Worm (Caenorhabditis elegans) whole organism, young adult: ENCODE data around the gene aldo-1.

Source experiments
- B0261.1 ChIP-seq: sonication (generic microtip); optimal IDR thresholded peaks from 2 replicates; lab custom pipeline; 2016; ENCODE audit warnings: mild to moderate bottlenecking, missing genetic modification characterization, moderate library complexity, missing compliant biosample characterization
- B0336.3 ChIP-seq: fragments of 200-800 bp; sonication (Bioruptor generic); IDR thresholded peaks from 2 replicates; pipeline ENCODE4 v1.3.6; 2022; ENCODE audit warnings: missing genetic modification characterization, missing compliant biosample characterization
- C17E4.6 ChIP-seq: fragments of 200-800 bp; sonication (Bioruptor generic); IDR thresholded peaks from 2 replicates; pipeline ENCODE4 v1.3.6; 2022; ENCODE audit warnings: missing genetic modification reagents, missing genetic modification characterization, missing compliant biosample characterization
- F22D6.2 ChIP-seq: sonication (generic microtip); optimal IDR thresholded peaks from 2 replicates; lab custom pipeline; 2016; ENCODE audit warnings: mild to moderate bottlenecking, missing genetic modification characterization, missing compliant biosample characterization
- F23B12.7 ChIP-seq: sonication (generic microtip); optimal IDR thresholded peaks from 2 replicates; lab custom pipeline; 2017; ENCODE audit warnings: missing genetic modification characterization, mild to moderate bottlenecking, missing compliant biosample characterization, antibody characterized with exemption, moderate library complexity; ENCODE audit not compliant: insufficient read depth
- F33H1.4 ChIP-seq: fragments of 200-800 bp; sonication (Bioruptor generic); IDR thresholded peaks from 2 replicates; pipeline ENCODE4 v1.3.6; 2022; ENCODE audit warnings: missing genetic modification reagents, missing genetic modification characterization, missing compliant biosample characterization
- F37B4.10 ChIP-seq: fragments of 200-800 bp; sonication (Bioruptor generic); IDR thresholded peaks from 2 replicates; pipeline ENCODE4 v1.3.6; 2022; ENCODE audit warnings: missing genetic modification characterization, missing compliant biosample characterization
- F39B2.1 ChIP-seq: fragments of 200-800 bp; sonication (Bioruptor generic); IDR thresholded peaks from 2 replicates; pipeline ENCODE4 v1.3.6; 2022; ENCODE audit warnings: missing genetic modification reagents, missing genetic modification characterization, missing compliant biosample characterization
- F55B11.4 ChIP-seq: sonication (generic microtip); optimal IDR thresholded peaks from 2 replicates; lab custom pipeline; 2016; ENCODE audit warnings: missing compliant biosample characterization, missing genetic modification characterization, borderline replicate concordance; ENCODE audit not compliant: insufficient read depth
- K12H6.12 ChIP-seq: fragments of 200-800 bp; sonication (Bioruptor generic); optimal IDR thresholded peaks from 2 replicates; lab custom pipeline; 2018; ENCODE audit warnings: mild to moderate bottlenecking, missing genetic modification characterization, missing compliant biosample characterization
- Y56A3A.18 ChIP-seq: fragments of 200-800 bp; sonication (Bioruptor generic); IDR thresholded peaks from 2 replicates; pipeline ENCODE4 v1.3.6; 2022; ENCODE audit warnings: missing genetic modification reagents, missing genetic modification characterization, missing compliant biosample characterization
- ama-1 ChIP-seq, 3 experiments: fragments of 150-350 bp in 1 of 3; sonication (generic microtip) in 2 of 3; optimal IDR thresholded peaks; 2 replicates each; lab custom pipeline; 2014 to 2018; ENCODE audit warnings: missing biosample characterization in 2 of 3, missing genetic modification characterization in 2 of 3, missing genetic modification reagents in 2 of 3
- atf-7 ChIP-seq: sonication (generic microtip); optimal IDR thresholded peaks from 2 replicates; lab custom pipeline; 2017; ENCODE audit warnings: mild to moderate bottlenecking, missing genetic modification characterization, missing compliant biosample characterization
- athp-1 ChIP-seq: sonication (generic microtip); optimal IDR thresholded peaks from 2 replicates; lab custom pipeline; 2017; ENCODE audit warnings: mild to moderate bottlenecking, missing genetic modification characterization, missing compliant biosample characterization
- attf-5 ChIP-seq: fragments of 200-800 bp; sonication (Bioruptor generic); optimal IDR thresholded peaks from 2 replicates; lab custom pipeline; 2018; ENCODE audit warnings: mild to moderate bottlenecking, missing genetic modification characterization, missing compliant biosample characterization
- ccch-3 ChIP-seq: fragments of 200-800 bp; sonication (Bioruptor generic); optimal IDR thresholded peaks from 2 replicates; lab custom pipeline; 2018; ENCODE audit warnings: mild to moderate bottlenecking, missing genetic modification characterization, missing compliant biosample characterization
- cebp-1 ChIP-seq, 2 experiments: fragments of 200-800 bp in 1 of 2; sonication (Bioruptor generic) in 1 of 2; sonication (generic microtip) in 1 of 2; IDR thresholded peaks in 1 of 2; optimal IDR thresholded peaks in 1 of 2; 2 replicates each; pipeline versions ENCODE4 v1.3.6 to Lab custom; 2017 to 2022; ENCODE audit warnings: missing compliant biosample characterization in 2 of 2, missing genetic modification characterization in 2 of 2, mild to moderate bottlenecking in 1 of 2, missing genetic modification reagents in 1 of 2, moderate library complexity in 1 of 2
- ceh-40 ChIP-seq: fragments of 200-800 bp; sonication (Bioruptor generic); IDR thresholded peaks from 2 replicates; pipeline ENCODE4 v1.3.6; 2022; ENCODE audit warnings: missing genetic modification characterization, missing compliant biosample characterization
- ceh-79 ChIP-seq: sonication (generic microtip); optimal IDR thresholded peaks from 2 replicates; lab custom pipeline; 2017; ENCODE audit warnings: mild to moderate bottlenecking, missing genetic modification characterization, missing compliant biosample characterization
- chd-7 ChIP-seq: sonication (generic microtip); optimal IDR thresholded peaks from 2 replicates; lab custom pipeline; 2016; ENCODE audit warnings: mild to moderate bottlenecking, missing genetic modification characterization, moderate library complexity, missing compliant biosample characterization
- die-1 ChIP-seq: sonication (generic microtip); optimal IDR thresholded peaks from 2 replicates; lab custom pipeline; 2016; ENCODE audit warnings: missing genotype, mild to moderate bottlenecking, missing genetic modification characterization, missing compliant biosample characterization
- dox-1 ChIP-seq: fragments of 200-800 bp; sonication (Bioruptor generic); IDR thresholded peaks from 2 replicates; pipeline ENCODE4 v1.3.6; 2022; ENCODE audit warnings: missing genetic modification reagents, missing genetic modification characterization, missing compliant biosample characterization
- egrh-3 ChIP-seq: fragments of 200-800 bp; sonication (Bioruptor generic); IDR thresholded peaks from 2 replicates; pipeline ENCODE4 v1.3.6; 2022; ENCODE audit warnings: missing genetic modification reagents, missing genetic modification characterization, missing compliant biosample characterization
- ets-4 ChIP-seq: fragments of 200-800 bp; sonication (Bioruptor generic); optimal IDR thresholded peaks from 2 replicates; lab custom pipeline; 2018; ENCODE audit warnings: mild to moderate bottlenecking, missing genetic modification characterization, missing compliant biosample characterization
- him-1 ChIP-seq: sonication (generic microtip); optimal IDR thresholded peaks from 2 replicates; lab custom pipeline; 2016; ENCODE audit warnings: missing genotype, missing genetic modification reagents, missing genetic modification characterization, missing compliant biosample characterization
- hmg-1.2 ChIP-seq: fragments of 200-800 bp; sonication (Bioruptor generic); IDR thresholded peaks from 2 replicates; pipeline ENCODE4 v1.3.6; 2022; ENCODE audit warnings: missing genetic modification reagents, missing genetic modification characterization, missing compliant biosample characterization
- lag-1 ChIP-seq: fragments of 200-800 bp; sonication (Bioruptor generic); IDR thresholded peaks from 2 replicates; pipeline ENCODE4 v1.3.6; 2022; ENCODE audit warnings: missing genetic modification reagents, missing genetic modification characterization, missing compliant biosample characterization
- let-526 ChIP-seq: fragments of 200-800 bp; sonication (Bioruptor generic); IDR thresholded peaks from 2 replicates; pipeline ENCODE4 v1.3.6; 2022; ENCODE audit warnings: missing genetic modification reagents, missing genetic modification characterization, missing compliant biosample characterization
- let-607 ChIP-seq, 2 experiments: fragments of 200-800 bp in 1 of 2; sonication (Bioruptor generic) in 1 of 2; sonication (generic microtip) in 1 of 2; optimal IDR thresholded peaks; 2 replicates each; lab custom pipeline; 2016 to 2018; ENCODE audit warnings: mild to moderate bottlenecking in 2 of 2, missing compliant biosample characterization in 2 of 2, missing genetic modification characterization in 2 of 2, moderate library complexity in 2 of 2, missing genotype in 1 of 2
- lir-1 ChIP-seq: fragments of 200-800 bp; sonication (Bioruptor generic); conservative IDR thresholded peaks from 2 replicates; pipeline ENCODE4 v1.3.6; 2022; ENCODE audit warnings: missing genetic modification reagents, missing genetic modification characterization, missing compliant biosample characterization
- lsl-1 ChIP-seq: fragments of 200-800 bp; sonication (Bioruptor generic); optimal IDR thresholded peaks from 2 replicates; lab custom pipeline; 2018; ENCODE audit warnings: mild to moderate bottlenecking, missing genetic modification characterization, moderate library complexity, missing compliant biosample characterization
- mel-28 ChIP-seq: sonication (generic microtip); optimal IDR thresholded peaks from 2 replicates; lab custom pipeline; 2016; ENCODE audit warnings: borderline replicate concordance, mild to moderate bottlenecking, missing genetic modification characterization, missing compliant biosample characterization
- nfya-1 ChIP-seq: sonication (generic microtip); optimal IDR thresholded peaks from 2 replicates; lab custom pipeline; 2017; ENCODE audit warnings: antibody characterized with exemption, missing compliant biosample characterization, missing genetic modification characterization, borderline replicate concordance; ENCODE audit not compliant: insufficient read depth
- nhr-27 ChIP-seq: fragments of 200-800 bp; sonication (Bioruptor generic); optimal IDR thresholded peaks from 2 replicates; lab custom pipeline; 2018; ENCODE audit warnings: mild to moderate bottlenecking, missing genetic modification characterization, moderate library complexity, missing compliant biosample characterization
- nhr-80 ChIP-seq: sonication (generic microtip); optimal IDR thresholded peaks from 2 replicates; lab custom pipeline; 2016; ENCODE audit warnings: missing genetic modification characterization, missing compliant biosample characterization
- nhr-90 ChIP-seq: sonication (generic microtip); optimal IDR thresholded peaks from 2 replicates; lab custom pipeline; 2016; ENCODE audit warnings: missing genotype, mild to moderate bottlenecking, missing genetic modification characterization, missing compliant biosample characterization
- pbrm-1 ChIP-seq: fragments of 200-800 bp; sonication (Bioruptor generic); IDR thresholded peaks from 2 replicates; pipeline ENCODE4 v1.3.6; 2022; ENCODE audit warnings: missing genetic modification reagents, missing genetic modification characterization, missing compliant biosample characterization
- rcor-1 ChIP-seq: fragments of 200-800 bp; sonication (Bioruptor generic); IDR thresholded peaks from 2 replicates; pipeline ENCODE4 v1.3.6; 2022; ENCODE audit warnings: missing genetic modification reagents, missing genetic modification characterization, missing compliant biosample characterization
- repo-1 ChIP-seq: sonication (generic microtip); optimal IDR thresholded peaks from 2 replicates; lab custom pipeline; 2017; ENCODE audit warnings: mild to moderate bottlenecking, missing genetic modification characterization, missing compliant biosample characterization
- sea-2 ChIP-seq: fragments of 200-800 bp; sonication (Bioruptor generic); IDR thresholded peaks from 2 replicates; pipeline ENCODE4 v1.3.6; 2022; ENCODE audit warnings: missing genetic modification characterization, missing compliant biosample characterization
- snpc-3.4 ChIP-seq: sonication (generic microtip); optimal IDR thresholded peaks from 2 replicates; lab custom pipeline; 2017; ENCODE audit warnings: missing genetic modification characterization, mild to moderate bottlenecking, missing compliant biosample characterization, antibody characterized with exemption, moderate library complexity, missing genotype, missing genetic modification reagents
- somi-1 ChIP-seq: fragments of 200-800 bp; sonication (Bioruptor generic); optimal IDR thresholded peaks from 2 replicates; lab custom pipeline; 2018; ENCODE audit warnings: mild to moderate bottlenecking, missing genetic modification characterization, missing compliant biosample characterization
- tbp1 ChIP-seq: fragments of 200-800 bp; sonication (Bioruptor generic); optimal IDR thresholded peaks from 2 replicates; lab custom pipeline; 2018; ENCODE audit warnings: mild to moderate bottlenecking, missing genetic modification characterization, missing compliant biosample characterization
- unc-130 ChIP-seq: sonication (generic microtip); optimal IDR thresholded peaks from 2 replicates; lab custom pipeline; 2016; ENCODE audit warnings: missing genetic modification reagents, missing genetic modification characterization, missing compliant biosample characterization
- zfh-2 ChIP-seq: fragments of 200-800 bp; sonication (Bioruptor generic); conservative IDR thresholded peaks from 2 replicates; pipeline ENCODE4 v1.3.6; 2022; ENCODE audit warnings: missing genetic modification reagents, missing genetic modification characterization, missing compliant biosample characterization
- zim-3 ChIP-seq: sonication (generic microtip); optimal IDR thresholded peaks from 2 replicates; lab custom pipeline; 2017; ENCODE audit warnings: mild to moderate bottlenecking, missing genetic modification characterization, moderate library complexity, missing compliant biosample characterization
- ztf-25 ChIP-seq: fragments of 200-800 bp; sonication (Bioruptor generic); IDR thresholded peaks from 2 replicates; pipeline ENCODE4 v1.3.6; 2022; ENCODE audit warnings: missing genetic modification reagents, missing genetic modification characterization, missing compliant biosample characterization
- ztf-26 ChIP-seq: sonication (generic microtip); optimal IDR thresholded peaks from 2 replicates; lab custom pipeline; 2017; ENCODE audit warnings: missing genetic modification characterization, missing compliant biosample characterization
- ztf-3 ChIP-seq: fragments of 200-800 bp; sonication (Bioruptor generic); optimal IDR thresholded peaks from 2 replicates; lab custom pipeline; 2018; ENCODE audit warnings: mild to moderate bottlenecking, missing genetic modification characterization, missing compliant biosample characterization

Gene aldo-1

ce11 chrIII:13546537-13546936 lies 18.2 kb downstream of the aldo-1 start, which contains the start of gene Y76A2B.4 (continued):
- TF ChIP-seq F23B12.7 (no peak), B0261.1 (no peak), cebp-1 (GFP tag; IDR thresholded peaks at IDR 0.05; lab: Robert Waterston, UW) (no peak), cebp-1 (tag; optimal IDR thresholded peaks at IDR 0.05; lab: Kevin White, UChicago) (peak; percentile 8), ztf-3 (GFP tag; lab: Kevin White, UChicago) (peak; percentile 41), ama-1 (optimal IDR thresholded peaks at IDR 0.05; lab: Kevin White, UChicago) (peak; percentile 13), ama-1 (GFP tag; optimal IDR thresholded peaks at IDR 0.05; lab: Kevin White, UChicago) (no peak), unc-130 (no peak), lsl-1 (GFP tag; lab: Kevin White, UChicago) (no peak), egrh-3 (no peak), sea-2 (no peak), atf-7 (tag; lab: Kevin White, UChicago) (peak; percentile 22), ceh-40 (GFP tag; lab: Robert Waterston, UW) (no peak), F22D6.2 (tag; lab: Kevin White, UChicago) (no peak), F37B4.10 (GFP tag; lab: Robert Waterston, UW) (no peak), lir-1 (no peak), Y56A3A.18 (GFP tag; lab: Robert Waterston, UW) (peak; percentile 32; the same call in 1 of the 2 replicates), zim-3 (tag; lab: Kevin White, UChicago) (peak; percentile 18), let-526 (GFP tag; lab: Robert Waterston, UW) (no peak), lag-1 (no peak), nhr-27 (tag; lab: Kevin White, UChicago) (no peak), F55B11.4 (no peak), nhr-90 (tag; lab: Kevin White, UChicago) (no peak), ztf-26 (tag; lab: Kevin White, UChicago) (peak; percentile 1), B0336.3 (GFP tag; lab: Robert Waterston, UW) (peak; percentile 48; the same call in 1 of the 2 replicates), ztf-25 (0 out of 2 replicates have a peak, but pooled peaks have one; percentile 47), ccch-3 (GFP tag; lab: Kevin White, UChicago) (no peak), him-1 (tag; lab: Kevin White, UChicago) (no peak), somi-1 (no peak), die-1 (tag; lab: Kevin White, UChicago) (no peak), hmg-1.2 (GFP tag; lab: Robert Waterston, UW) (no peak), nfya-1 (tag; lab: Kevin White, UChicago) (no peak), K12H6.12 (tag; lab: Kevin White, UChicago) (no peak), rcor-1 (no peak), F39B2.1 (GFP tag; lab: Robert Waterston, UW) (no peak), athp-1 (tag; lab: Kevin White, UChicago) (no peak), dox-1 (GFP tag; lab: Robert Waterston, UW) (0 out of 2 replicates have a peak, but pooled peaks have one; percentile 8), snpc-3.4 (tag; lab: Kevin White, UChicago) (no peak), C17E4.6 (GFP tag; lab: Robert Waterston, UW) (no peak), repo-1 (tag; lab: Kevin White, UChicago) (peak; percentile 57)

ce11 chrIII:13544593-13544992 lies 20.1 kb downstream of the aldo-1 start:
- TF ChIP-seq pbrm-1 (GFP tag; lab: Robert Waterston, UW) (no peak), tbp1 (GFP tag; lab: Kevin White, UChicago) (peak; percentile 33), let-607 (tag; optimal IDR thresholded peaks at IDR 0.05; lab: Kevin White, UChicago) (peak in 1 of 2 experiments; percentile 56), nhr-80 (tag; lab: Kevin White, UChicago) (peak; percentile 93), F33H1.4 (GFP tag; lab: Robert Waterston, UW) (no peak), atf-7 (tag; lab: Kevin White, UChicago) (no peak), dox-1 (GFP tag; lab: Robert Waterston, UW) (peak; percentile 74), zfh-2 (no peak), ets-4 (GFP tag; lab: Kevin White, UChicago) (peak; percentile 87), chd-7 (tag; lab: Kevin White, UChicago) (peak; percentile 20), zim-3 (tag; lab: Kevin White, UChicago) (peak; percentile 5), mel-28 (no peak), attf-5 (peak; percentile 34), hmg-1.2 (GFP tag; lab: Robert Waterston, UW) (peak; percentile 63; the same call in 1 of the 2 replicates), ceh-79 (tag; lab: Kevin White, UChicago) (no peak)
